Worm (Caenorhabditis elegans): ENCODE measurements around the gene frk-1.

- TF ChIP-seq ets-5 (GFP tag; IDR thresholded peaks at IDR 0.05) (no peak), skn-1 (tag; optimal IDR thresholded peaks at IDR 0.05) (no peak), blmp-1 (tag; optimal IDR thresholded peaks at IDR 0.05) (peak; percentile 18), fkh-10 (GFP tag; optimal IDR thresholded peaks at IDR 0.05) (no peak), pag-3 (tag; optimal IDR thresholded peaks at IDR 0.05; ENCODE audit: borderline replicate concordance, insufficient read depth) (no peak), nhr-12 (tag; optimal IDR thresholded peaks at IDR 0.05) (no peak), sptf-1 (tag; optimal IDR thresholded peaks at IDR 0.05) (no peak), ztf-4 (tag; optimal IDR thresholded peaks at IDR 0.05) (no peak), efl-1 (optimal IDR thresholded peaks at IDR 0.05) (no peak), efl-1 (GFP tag; optimal IDR thresholded peaks at IDR 0.05 in 1 of 2) (peak in 1 of 2 experiments; percentile 59), C34B4.2 (tag; optimal IDR thresholded peaks at IDR 0.05) (no peak), lin-39 (tag; optimal IDR thresholded peaks at IDR 0.05) (no peak), unc-62 (GFP tag; optimal IDR thresholded peaks at IDR 0.05) (no peak), lin-13 (GFP tag; optimal IDR thresholded peaks at IDR 0.05) (no peak), aly-2 (tag; optimal IDR thresholded peaks at IDR 0.05) (no peak)
Observed at ce11 chrIV:10048268-10048667, 5.3 kb downstream of the frk-1 start.
